Worm (Caenorhabditis elegans) whole organism, young adult: ENCODE results near the gene T21E8.4.

Source experiments
- ama-1 ChIP-seq, 3 experiments: fragments of 150-350 bp in 1 of 3; sonication (generic microtip) in 2 of 3; optimal IDR thresholded peaks; 2 replicates each; lab custom pipeline; 2014 to 2018; ENCODE audit warnings: missing biosample characterization in 2 of 3, missing genetic modification characterization in 2 of 3, missing genetic modification reagents in 2 of 3
- dox-1 ChIP-seq: fragments of 200-800 bp; sonication (Bioruptor generic); IDR thresholded peaks from 2 replicates; pipeline ENCODE4 v1.3.6; 2022; ENCODE audit warnings: missing genetic modification reagents, missing genetic modification characterization, missing compliant biosample characterization
- ekl-4 ChIP-seq: fragments of 200-800 bp; sonication (Bioruptor generic); IDR thresholded peaks from 2 replicates; pipeline ENCODE4 v1.3.6; 2022; ENCODE audit warnings: missing genetic modification reagents, missing genetic modification characterization, missing compliant biosample characterization
- gei-17 ChIP-seq: fragments of 200-800 bp; sonication (Bioruptor generic); optimal IDR thresholded peaks from 2 replicates; lab custom pipeline; 2018; ENCODE audit warnings: mild to moderate bottlenecking, missing genetic modification characterization, missing compliant biosample characterization
- unc-62 ChIP-seq: fragments of 150-350 bp; optimal IDR thresholded peaks from 2 replicates; lab custom pipeline; 2014; ENCODE audit warnings: missing biosample characterization, missing genetic modification reagents, missing genetic modification characterization

DNA sequence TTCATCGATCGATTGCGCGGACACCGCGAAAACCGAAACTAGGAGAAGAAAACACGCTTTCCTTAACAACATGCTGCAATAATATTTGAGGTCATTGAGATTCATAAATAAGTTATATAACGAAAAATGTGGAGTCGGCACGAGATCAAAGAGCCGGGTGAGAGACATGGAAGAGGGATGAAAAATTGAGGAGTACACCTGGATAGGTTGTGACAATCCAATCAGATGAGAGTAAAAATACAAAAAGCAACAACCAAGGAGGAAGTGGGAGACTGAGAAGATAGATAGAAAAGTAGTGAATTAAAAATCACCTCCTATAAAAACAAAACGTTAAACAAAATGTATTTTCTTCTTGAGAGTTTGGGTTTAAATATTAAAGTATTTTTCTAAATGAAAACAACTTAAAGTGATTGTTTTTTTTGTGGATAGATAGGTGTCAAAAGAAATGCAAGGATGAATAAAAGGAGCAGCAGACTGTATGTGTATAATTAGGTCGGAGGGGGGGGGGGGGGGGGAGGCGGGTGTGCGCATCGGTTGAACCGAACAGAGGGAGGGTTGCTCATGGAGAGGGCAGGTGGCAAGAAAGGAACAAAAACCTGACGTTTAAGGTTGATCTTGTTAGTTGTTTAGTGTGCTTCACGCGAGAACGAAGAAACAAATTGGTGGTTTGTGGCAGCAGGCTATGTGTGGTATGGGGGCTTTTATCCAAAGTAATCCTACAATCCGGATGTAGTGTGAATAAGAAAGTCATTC, 35.8 kb upstream of the T21E8.4 start, which contains the start of gene C05A9.2:
- TF ChIP-seq gei-17 (GFP tag; lab: Kevin White, UChicago) (no peak), ama-1 (optimal IDR thresholded peaks at IDR 0.05; lab: Kevin White, UChicago) (no peak), ama-1 (GFP tag; optimal IDR thresholded peaks at IDR 0.05; lab: Kevin White, UChicago) (no peak), ekl-4 (GFP tag; lab: Robert Waterston, UW) (no peak), dox-1 (GFP tag; lab: Robert Waterston, UW) (no peak), unc-62 (GFP tag; lab: Kevin White, UChicago) (no peak)
